Fruit fly (Drosophila melanogaster) Kc167 (cell line): ENCODE measurements around the gene CG31140.

ENCODE experiments used
- Myc ChIP-seq: fragments of >200 bp; optimal IDR thresholded peaks from 2 replicates; lab custom pipeline; 2017; ENCODE audit warnings: missing external identifiers
- Sin3A ChIP-seq: fragments of >200 bp; optimal IDR thresholded peaks from 2 replicates; lab custom pipeline; 2018; ENCODE audit warnings: missing external identifiers
- h ChIP-seq: fragments of >200 bp; optimal IDR thresholded peaks from 3 replicates; lab custom pipeline; 2018; ENCODE audit warnings: missing external identifiers
- insv ChIP-seq: fragments of >200 bp; optimal IDR thresholded peaks from 3 replicates; lab custom pipeline; 2018; ENCODE audit warnings: missing external identifiers
- psq ChIP-seq: fragments of >200 bp; optimal IDR thresholded peaks from 2 replicates; lab custom pipeline; 2017; ENCODE audit warnings: missing external identifiers
- ttk ChIP-seq: sonication (Bioruptor generic); optimal IDR thresholded peaks from 2 replicates; lab custom pipeline; 2017; ENCODE audit warnings: missing external identifiers

CG31140 gene

DNA sequence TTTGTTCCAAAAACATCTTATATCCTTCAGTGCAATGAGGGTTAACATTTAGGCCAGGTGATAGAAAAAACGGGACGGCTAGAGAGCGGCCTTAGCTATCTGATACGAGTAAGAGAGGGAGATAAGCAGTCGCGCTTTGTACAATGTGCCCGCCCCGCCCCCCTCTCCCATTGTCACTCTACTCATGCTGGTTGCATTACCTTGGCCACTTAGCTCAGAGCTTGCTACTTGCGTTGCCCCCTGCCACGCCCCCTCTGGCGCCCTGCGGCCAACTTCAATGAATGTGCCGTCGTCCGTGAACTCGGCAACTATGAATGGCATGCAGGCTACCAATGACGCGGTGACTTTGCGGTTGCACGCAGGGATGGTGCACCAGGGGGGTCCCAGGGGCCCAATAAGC is 8.8 kb downstream of the CG31140 start:
- TF ChIP-seq psq (lab: Kevin White, UChicago) = no peak
- TF ChIP-seq Myc (lab: Kevin White, UChicago) = no peak
- no peak for TF ChIP-seq Sin3A
- TF ChIP-seq h (lab: Kevin White, UChicago) = no peak
- TF ChIP-seq insv (lab: Kevin White, UChicago) = no peak
- TF ChIP-seq ttk (lab: Kevin White, UChicago) = no peak

DNA sequence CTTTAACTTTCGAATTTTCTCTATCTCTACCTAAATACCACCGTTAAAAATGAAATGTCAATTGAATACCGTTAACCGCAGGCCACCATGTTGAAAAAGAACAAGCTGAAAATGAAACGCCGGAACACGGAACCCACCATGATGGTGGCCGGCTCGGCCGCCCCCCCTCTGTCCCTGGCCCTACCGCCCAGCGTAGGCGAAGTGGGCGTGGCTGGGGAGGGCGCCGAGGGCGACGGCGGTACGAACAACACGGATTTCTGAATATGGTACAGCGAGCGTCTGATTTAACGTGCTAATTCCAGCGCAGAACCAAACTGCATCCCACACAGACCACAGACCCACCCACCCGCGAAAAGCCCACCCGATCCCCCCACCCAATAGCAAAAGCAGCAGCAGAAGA is 18.7 kb downstream of the CG31140 start:
- TF ChIP-seq Sin3A (no peak), Myc (lab: Kevin White, UChicago) (no peak), ttk (lab: Kevin White, UChicago) (no peak), insv (lab: Kevin White, UChicago) (no peak), h (lab: Kevin White, UChicago) (no peak), psq (lab: Kevin White, UChicago) (no peak)

DNA sequence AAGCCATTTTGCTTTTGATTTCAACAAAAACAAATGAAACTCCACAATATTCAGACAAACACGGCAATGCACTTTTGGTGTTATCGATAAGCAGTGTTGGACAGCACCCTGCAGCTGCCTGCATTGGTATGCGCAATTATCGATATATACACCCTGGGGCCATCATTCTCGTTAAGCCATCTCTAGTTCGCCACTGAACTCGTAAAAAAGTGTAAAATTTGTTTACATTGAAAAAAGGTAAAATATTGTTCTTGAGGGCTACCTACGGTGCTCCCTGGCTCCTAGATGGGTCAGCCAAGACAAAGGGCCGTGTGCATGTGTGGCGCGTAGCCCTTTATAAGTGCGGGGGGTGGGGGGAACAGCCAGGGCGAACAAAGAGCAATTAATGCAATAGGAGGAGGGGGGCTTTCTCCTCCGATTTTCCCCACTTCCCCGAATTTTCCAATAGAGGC is 23.5 kb downstream of the CG31140 start, which contains the start of the genes CG13603 and CG5902:
Gene CG13603, minus strand, starts transcription at position 91 of the 452 bp plus-strand sequence.
Gene CG5902, plus strand, starts transcription at position 164 of the 452 bp plus-strand sequence.
- TF ChIP-seq Myc (lab: Kevin White, UChicago) (no peak), Sin3A (no peak), psq (lab: Kevin White, UChicago) (no peak), ttk (lab: Kevin White, UChicago) (no peak), h (lab: Kevin White, UChicago) (no peak), insv (lab: Kevin White, UChicago) (no peak)

DNA sequence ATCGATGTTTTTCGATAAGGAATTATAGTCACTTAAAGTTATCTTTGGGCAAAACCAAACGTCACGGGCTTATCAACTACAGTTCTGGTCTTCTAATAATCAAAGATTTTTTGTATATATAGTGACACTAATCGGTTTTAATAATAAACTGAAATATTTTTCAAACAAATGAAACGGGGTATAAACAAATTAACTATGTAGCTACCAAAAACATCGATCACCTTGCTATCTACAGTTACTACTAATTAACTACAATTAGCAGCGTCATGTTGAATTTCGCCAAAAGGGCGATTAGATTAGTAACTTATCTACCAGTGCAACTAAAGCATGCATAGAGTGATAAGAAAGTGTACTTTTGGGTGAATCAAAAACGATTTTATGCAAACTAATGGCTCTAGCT is 28.4 kb downstream of the CG31140 start:
- TF ChIP-seq h (lab: Kevin White, UChicago) = no peak
- TF ChIP-seq Myc (lab: Kevin White, UChicago) = no peak
- no peak for TF ChIP-seq ttk (lab: Kevin White, UChicago)
- no peak for TF ChIP-seq insv (lab: Kevin White, UChicago)
- no peak for TF ChIP-seq Sin3A
- no peak for TF ChIP-seq psq (lab: Kevin White, UChicago)

DNA sequence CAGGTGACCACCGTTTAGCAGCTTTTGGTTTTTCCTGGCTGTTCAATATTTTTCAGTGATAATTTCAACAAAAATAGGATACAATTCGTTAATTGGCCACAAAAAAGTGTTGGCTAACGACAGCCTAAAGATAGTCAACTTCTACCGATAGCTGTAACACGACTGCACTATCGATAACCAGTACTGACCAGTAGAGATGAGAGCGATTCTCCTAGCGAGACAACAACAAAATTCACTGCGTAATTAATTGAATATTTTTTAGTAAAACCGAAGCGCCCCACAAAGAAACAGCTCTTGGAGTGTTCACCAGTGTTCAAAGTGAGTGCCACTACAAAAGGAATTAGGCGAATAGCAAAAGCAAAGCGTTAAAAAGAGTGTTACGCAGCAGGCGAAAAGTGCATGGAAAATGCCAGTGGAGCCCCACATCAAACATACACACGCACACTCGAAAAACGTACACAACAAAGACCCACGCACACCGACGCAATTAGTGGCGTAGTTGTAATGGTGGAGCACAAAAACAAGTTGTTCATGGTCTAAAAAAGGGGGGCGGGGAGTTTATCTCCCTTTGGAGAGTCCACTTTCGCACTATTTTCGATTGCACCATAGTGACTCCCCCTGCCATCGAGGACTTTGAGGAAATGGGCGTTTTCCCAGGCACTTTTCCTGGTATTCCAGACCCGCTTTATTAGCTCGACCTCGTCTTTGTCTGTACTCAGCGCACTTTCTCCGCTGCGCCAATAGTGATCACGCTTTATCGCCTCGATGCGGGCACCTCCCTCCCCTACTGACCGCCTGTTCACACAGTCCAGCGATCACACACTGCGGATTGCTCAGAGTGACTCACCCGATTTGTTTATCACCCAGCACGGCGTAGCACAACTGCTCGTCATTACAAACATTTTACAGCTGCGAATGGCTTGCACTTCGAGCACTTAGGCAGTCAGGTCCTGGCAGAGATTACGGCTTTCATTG is 30.1 kb downstream of the CG31140 start, which contains the start of the genes Epp and Rab7:
Gene Epp, minus strand, starts transcription at position 94 of the 975 bp plus-strand sequence.
Gene Rab7, plus strand, starts transcription at position 186 of the 975 bp plus-strand sequence.
- TF ChIP-seq psq (lab: Kevin White, UChicago) (no peak), Sin3A (no peak), h (lab: Kevin White, UChicago) (no peak), ttk (lab: Kevin White, UChicago) (no peak), Myc (lab: Kevin White, UChicago) (no peak), insv (lab: Kevin White, UChicago) (no peak)

DNA sequence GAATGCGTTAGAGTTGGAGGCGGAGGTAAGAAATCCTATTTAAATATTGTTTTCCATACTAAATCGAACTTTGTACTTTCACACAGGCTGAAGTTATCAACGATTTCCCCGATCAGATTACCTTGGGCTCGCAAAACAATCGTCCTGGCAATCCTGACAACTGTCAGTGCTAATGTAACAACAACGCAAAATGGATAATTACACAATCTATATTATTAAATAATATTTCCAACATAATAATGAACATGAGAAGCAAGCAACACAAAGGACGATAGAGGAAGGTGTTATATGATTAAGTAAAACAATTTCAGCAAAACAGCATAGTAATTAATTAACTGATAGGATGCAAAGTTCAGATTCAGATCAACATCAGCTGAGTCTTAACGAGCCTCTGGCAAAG is 31.6 kb downstream of the CG31140 start:
- no peak for TF ChIP-seq Myc (lab: Kevin White, UChicago)
- TF ChIP-seq insv (lab: Kevin White, UChicago) = no peak
- TF ChIP-seq ttk (lab: Kevin White, UChicago) = no peak
- no peak for TF ChIP-seq h (lab: Kevin White, UChicago)
- TF ChIP-seq psq (lab: Kevin White, UChicago) = no peak
- no peak for TF ChIP-seq Sin3A

DNA sequence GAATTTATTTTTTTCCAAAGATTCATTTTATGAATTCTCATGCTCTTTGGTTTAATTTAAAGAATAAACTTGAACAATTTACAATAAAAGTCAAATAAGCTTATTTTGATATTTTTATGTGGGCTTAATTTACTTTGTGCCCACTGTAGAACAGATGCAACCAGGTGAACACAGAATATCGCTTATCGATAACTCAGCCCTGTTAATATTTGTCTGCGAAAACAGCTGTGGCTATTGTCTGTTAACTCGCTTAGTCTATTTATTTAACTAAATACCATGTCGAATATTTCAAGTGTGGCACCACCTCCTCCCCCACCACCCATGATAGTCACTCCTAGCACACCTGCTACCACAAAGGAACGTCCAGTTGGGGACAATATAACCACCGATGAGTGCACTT is 32.5 kb downstream of the CG31140 start, which contains the start of gene CG33108:
Gene CG33108, plus strand, starts transcription at position 200 of the 400 bp plus-strand sequence.
- no peak for TF ChIP-seq Sin3A
- no peak for TF ChIP-seq psq (lab: Kevin White, UChicago)
- TF ChIP-seq ttk (lab: Kevin White, UChicago) = no peak
- no peak for TF ChIP-seq Myc (lab: Kevin White, UChicago)
- no peak for TF ChIP-seq h (lab: Kevin White, UChicago)
- TF ChIP-seq insv (lab: Kevin White, UChicago) = no peak

DNA sequence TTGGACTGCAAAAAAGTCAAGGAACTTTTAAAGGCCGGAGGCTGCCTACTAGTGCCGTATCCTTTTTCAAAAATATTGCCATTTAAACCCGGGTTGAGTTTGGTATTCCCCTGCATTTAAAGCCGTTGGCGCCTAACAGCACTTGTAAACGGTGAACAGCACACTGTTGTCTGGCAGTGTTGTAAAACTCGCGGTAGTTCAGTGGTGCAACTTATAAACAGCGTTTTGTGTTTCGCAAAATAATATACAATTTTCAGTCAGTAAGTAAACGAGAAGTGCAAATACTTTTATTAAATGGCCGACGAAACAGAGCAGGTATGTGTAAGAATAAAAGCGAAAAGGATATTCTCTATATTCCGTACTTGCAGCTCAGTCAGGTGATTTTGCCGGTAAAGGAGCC is 33.2 kb downstream of the CG31140 start, which contains the start of gene LSm3:
Gene LSm3, plus strand, starts transcription at position 39 of the 400 bp plus-strand sequence.
- no peak for TF ChIP-seq Myc (lab: Kevin White, UChicago)
- TF ChIP-seq h (lab: Kevin White, UChicago) = no peak
- TF ChIP-seq ttk (lab: Kevin White, UChicago) = no peak
- no peak for TF ChIP-seq psq (lab: Kevin White, UChicago)
- TF ChIP-seq Sin3A = no peak
- no peak for TF ChIP-seq insv (lab: Kevin White, UChicago)

DNA sequence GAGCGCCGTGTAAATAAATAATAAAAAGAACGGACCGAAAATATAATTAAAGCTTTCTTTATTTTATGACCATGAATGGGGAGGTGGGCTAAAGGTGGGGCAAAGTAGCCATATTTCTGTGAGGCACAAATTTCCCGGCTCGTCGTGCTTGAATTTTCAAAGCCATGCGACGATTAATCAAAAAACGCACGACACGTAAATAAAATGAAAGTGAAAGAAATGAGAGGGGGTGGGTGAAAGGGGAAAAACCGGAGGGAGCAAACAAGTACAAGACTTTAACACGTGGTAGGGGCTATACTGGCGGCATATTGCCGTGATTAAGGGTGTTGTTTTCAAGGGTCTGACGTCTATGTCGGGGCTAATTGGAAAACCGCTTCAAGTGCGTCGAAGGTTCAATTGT is 38.2 kb downstream of the CG31140 start:
- no peak for TF ChIP-seq ttk (lab: Kevin White, UChicago)
- TF ChIP-seq Myc (lab: Kevin White, UChicago) = no peak
- no peak for TF ChIP-seq insv (lab: Kevin White, UChicago)
- TF ChIP-seq h (lab: Kevin White, UChicago) = no peak
- no peak for TF ChIP-seq Sin3A

DNA sequence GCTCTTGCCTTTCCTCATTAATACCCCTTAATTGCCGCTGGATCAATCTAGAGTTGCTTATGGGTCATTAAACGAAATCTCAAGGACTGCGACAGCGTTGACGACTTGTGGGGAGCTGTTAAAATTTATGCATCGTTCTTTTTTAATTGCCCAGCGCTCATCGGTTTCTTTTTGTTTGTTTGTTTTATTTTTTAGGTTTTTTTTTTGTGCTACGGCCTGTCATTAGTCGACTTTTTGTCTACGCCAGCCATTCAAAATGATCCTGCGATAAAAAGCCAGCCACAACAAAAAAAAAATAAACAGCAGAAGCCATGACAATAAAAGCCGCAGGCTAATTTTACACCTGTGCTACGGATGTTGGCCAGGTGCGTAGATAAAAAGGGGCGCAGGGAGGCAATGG is 41.0 kb downstream of the CG31140 start:
- TF ChIP-seq Myc (lab: Kevin White, UChicago) (no peak), psq (lab: Kevin White, UChicago) (no peak), Sin3A (no peak), h (lab: Kevin White, UChicago) (no peak), insv (lab: Kevin White, UChicago) (no peak), ttk (lab: Kevin White, UChicago) (no peak)

DNA sequence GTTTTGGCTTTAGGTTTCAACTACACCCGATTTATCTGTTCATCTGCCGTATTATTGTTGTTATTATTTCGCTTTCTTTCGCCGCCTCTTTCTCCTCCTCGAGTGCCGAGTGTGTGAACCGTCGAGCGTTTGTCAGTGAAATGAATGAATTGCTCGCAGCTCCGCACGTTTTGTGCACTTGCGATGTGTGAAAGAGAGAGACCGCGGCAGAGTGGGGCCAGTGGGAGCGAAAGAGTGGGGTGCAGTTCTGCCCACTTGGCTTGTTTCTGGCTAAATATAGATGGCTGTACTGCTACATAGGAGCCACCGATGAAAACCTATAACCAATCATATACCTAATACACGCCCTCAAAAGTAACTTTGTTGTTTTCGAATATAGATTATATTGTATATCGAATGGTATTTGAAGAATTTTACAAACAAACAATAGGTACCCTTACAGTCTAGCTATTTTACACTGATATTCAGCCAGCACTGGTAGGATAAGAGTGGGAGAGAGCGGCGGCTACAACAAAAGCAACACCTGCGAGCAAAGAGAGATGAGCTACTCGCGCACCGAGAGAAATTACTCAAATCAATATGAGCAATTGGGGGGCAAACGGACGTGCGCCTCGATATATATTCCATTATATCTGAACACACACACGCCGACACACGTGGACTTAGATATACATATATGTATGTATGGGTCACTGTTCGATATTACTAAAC is 43.6 kb downstream of the CG31140 start:
- TF ChIP-seq Sin3A (no peak), insv (lab: Kevin White, UChicago) (no peak), h (lab: Kevin White, UChicago) (no peak), Myc (lab: Kevin White, UChicago) (no peak), psq (lab: Kevin White, UChicago) (no peak), ttk (lab: Kevin White, UChicago) (no peak)
